Worm (Caenorhabditis elegans) whole organism, L1 larva: Measurements from ENCODE around the gene fbxb-77.

Experiments used
- C16A3.4 ChIP-seq: fragments of 150-350 bp; optimal IDR thresholded peaks from 2 replicates; lab custom pipeline; 2014; ENCODE audit warnings: missing biosample characterization, missing genetic modification characterization
- C34B4.2 ChIP-seq: sonication (generic microtip); optimal IDR thresholded peaks from 2 replicates; lab custom pipeline; 2017; ENCODE audit warnings: mild to moderate bottlenecking, missing genetic modification characterization, missing compliant biosample characterization
- F16B12.6 ChIP-seq: fragments of 150-350 bp; optimal IDR thresholded peaks from 2 replicates; lab custom pipeline; 2014; ENCODE audit warnings: missing biosample characterization, missing genetic modification characterization
- alr-1 ChIP-seq: fragments of 200-800 bp; sonication (Bioruptor generic); optimal IDR thresholded peaks from 2 replicates; lab custom pipeline; 2018; ENCODE audit warnings: borderline replicate concordance, mild to moderate bottlenecking, missing genetic modification characterization, missing compliant biosample characterization
- aly-2 ChIP-seq: fragments of 150-350 bp; optimal IDR thresholded peaks from 2 replicates; lab custom pipeline; 2014; ENCODE audit warnings: missing biosample characterization, missing genetic modification characterization
- blmp-1 ChIP-seq: fragments of 150-350 bp; optimal IDR thresholded peaks from 2 replicates; lab custom pipeline; 2014; ENCODE audit warnings: missing biosample characterization, missing genetic modification characterization
- ceh-8 ChIP-seq: fragments of 200-800 bp; sonication (Bioruptor generic); optimal IDR thresholded peaks from 2 replicates; lab custom pipeline; 2018; ENCODE audit warnings: mild to moderate bottlenecking, missing genetic modification characterization, moderate library complexity, missing compliant biosample characterization
- ceh-82 ChIP-seq, 3 experiments: fragments of 150-350 bp in 1 of 3; sonication (generic microtip) in 2 of 3; optimal IDR thresholded peaks; 2 replicates each; lab custom pipeline; 2014 to 2017; ENCODE audit warnings: missing biosample characterization in 3 of 3, missing genetic modification characterization in 3 of 3
- ceh-88 ChIP-seq: fragments of 200-800 bp; sonication (Bioruptor generic); IDR thresholded peaks from 2 replicates; pipeline ENCODE4 v1.3.6; 2022; ENCODE audit warnings: missing genetic modification characterization, missing compliant biosample characterization
- ces-1 ChIP-seq: fragments of 150-350 bp; optimal IDR thresholded peaks from 2 replicates; lab custom pipeline; 2014; ENCODE audit warnings: missing biosample characterization, missing genetic modification reagents, missing genetic modification characterization
- dpl-1 ChIP-seq, 3 experiments: fragments of 150-350 bp in 2 of 3; sonication (generic microtip) in 1 of 3; optimal IDR thresholded peaks; 2 replicates each; lab custom pipeline; 2014 to 2017; ENCODE audit warnings: missing biosample characterization in 3 of 3, missing genetic modification characterization in 3 of 3, missing genetic modification reagents in 3 of 3
- dsc-1 ChIP-seq: sonication (generic microtip); optimal IDR thresholded peaks from 2 replicates; lab custom pipeline; 2016; ENCODE audit warnings: mild to moderate bottlenecking, missing genetic modification characterization, missing compliant biosample characterization
- efl-1 ChIP-seq, 4 experiments: fragments of 150-350 bp; optimal IDR thresholded peaks in 3 of 4; peaks in 1 of 4; 1 replicate in 1 of 4; 2 replicates in 3 of 4; lab custom pipeline; 2014; ENCODE audit warnings: missing biosample characterization in 2 of 4, missing genetic modification characterization in 2 of 4, missing genetic modification reagents in 2 of 4
- efl-3 ChIP-seq: fragments of 200-800 bp; sonication (Bioruptor generic); optimal IDR thresholded peaks from 2 replicates; lab custom pipeline; 2018; ENCODE audit warnings: mild to moderate bottlenecking, missing genetic modification characterization, missing compliant biosample characterization
- egl-13 ChIP-seq: sonication (generic microtip); optimal IDR thresholded peaks from 2 replicates; lab custom pipeline; 2016; ENCODE audit warnings: missing genotype, missing genetic modification reagents, missing genetic modification characterization, missing compliant biosample characterization
- elt-3 ChIP-seq, 6 experiments: fragments of 150-350 bp in 1 of 6; sonication (generic microtip); optimal IDR thresholded peaks; 2 replicates each; lab custom pipeline; 2017 to 2018; ENCODE audit warnings: missing biosample characterization in 6 of 6, missing genetic modification characterization in 6 of 6, inconsistent platforms in 1 of 6
- ets-5 ChIP-seq: fragments of 200-800 bp; sonication (Bioruptor generic); IDR thresholded peaks from 2 replicates; pipeline ENCODE4 v1.3.6; 2022; ENCODE audit warnings: missing genetic modification characterization, missing compliant biosample characterization
- fkh-10 ChIP-seq: sonication (generic microtip); optimal IDR thresholded peaks from 2 replicates; lab custom pipeline; 2017; ENCODE audit warnings: missing biosample characterization, missing genetic modification reagents, missing genetic modification characterization
- fkh-4 ChIP-seq: sonication (generic microtip); optimal IDR thresholded peaks from 2 replicates; lab custom pipeline; 2016; ENCODE audit warnings: missing compliant biosample characterization, missing genetic modification characterization, borderline replicate concordance
- grh-1 ChIP-seq: fragments of 200-800 bp; sonication (Bioruptor generic); IDR thresholded peaks from 2 replicates; pipeline ENCODE4 v1.3.6; 2022; ENCODE audit warnings: missing genetic modification reagents, missing genetic modification characterization, missing compliant biosample characterization
- hpl-2 ChIP-seq: fragments of 150-350 bp; optimal IDR thresholded peaks from 2 replicates; lab custom pipeline; 2014; ENCODE audit warnings: missing biosample characterization, missing genetic modification reagents, missing genetic modification characterization
- lin-15B ChIP-seq: fragments of 150-350 bp; sonication (generic microtip); optimal IDR thresholded peaks from 3 replicates; lab custom pipeline; 2014; ENCODE audit warnings: missing biosample characterization, missing genetic modification characterization
- lin-35 ChIP-seq, 2 experiments: fragments of 150-350 bp; optimal IDR thresholded peaks; 2 replicates each; lab custom pipeline; 2014; ENCODE audit warnings: missing biosample characterization in 2 of 2, missing genetic modification characterization in 2 of 2, missing genetic modification reagents in 2 of 2
- lsy-2 ChIP-seq, 2 experiments: fragments of 150-350 bp; optimal IDR thresholded peaks; 2 replicates each; lab custom pipeline; 2014; ENCODE audit warnings: missing biosample characterization in 2 of 2, missing genetic modification characterization in 2 of 2
- mab-9 ChIP-seq: fragments of 200-800 bp; sonication (Bioruptor generic); IDR thresholded peaks from 2 replicates; pipeline ENCODE4 v1.3.6; 2022; ENCODE audit warnings: missing genetic modification reagents, missing genetic modification characterization, missing compliant biosample characterization
- mef-2 ChIP-seq: fragments of 150-350 bp; optimal IDR thresholded peaks from 2 replicates; lab custom pipeline; 2014; ENCODE audit warnings: missing biosample characterization, missing genetic modification characterization
- nhr-12 ChIP-seq: sonication (generic microtip); optimal IDR thresholded peaks from 2 replicates; lab custom pipeline; 2017; ENCODE audit warnings: missing biosample characterization, missing genetic modification characterization
- nhr-47 ChIP-seq: sonication (generic microtip); optimal IDR thresholded peaks from 2 replicates; lab custom pipeline; 2016; ENCODE audit warnings: mild to moderate bottlenecking, missing genetic modification characterization, moderate library complexity, missing compliant biosample characterization
- nhr-71 ChIP-seq: sonication (generic microtip); optimal IDR thresholded peaks from 2 replicates; lab custom pipeline; 2016; ENCODE audit warnings: mild to moderate bottlenecking, missing genetic modification characterization, moderate library complexity, missing compliant biosample characterization
- nhr-76 ChIP-seq: sonication (generic microtip); optimal IDR thresholded peaks from 2 replicates; lab custom pipeline; 2017; ENCODE audit warnings: missing biosample characterization, missing genetic modification characterization
- nhr-85 ChIP-seq: sonication (generic microtip); peaks from one replicate; lab custom pipeline; 2016; ENCODE audit warnings: missing genetic modification characterization, inconsistent platforms, missing compliant biosample characterization
- nhr-90 ChIP-seq: sonication (generic microtip); optimal IDR thresholded peaks from 2 replicates; lab custom pipeline; 2016; ENCODE audit warnings: mild to moderate bottlenecking, missing genetic modification characterization, missing compliant biosample characterization; ENCODE audit not compliant: poor library complexity
- pag-3 ChIP-seq: sonication (generic microtip); optimal IDR thresholded peaks from 2 replicates; lab custom pipeline; 2017; ENCODE audit warnings: missing genetic modification characterization, mild to moderate bottlenecking, missing compliant biosample characterization, antibody characterized with exemption, borderline replicate concordance; ENCODE audit not compliant: insufficient read depth
- pax-3 ChIP-seq: fragments of 200-800 bp; sonication (Bioruptor generic); optimal IDR thresholded peaks from 2 replicates; lab custom pipeline; 2018; ENCODE audit warnings: mild to moderate bottlenecking, missing genetic modification characterization, moderate library complexity, missing compliant biosample characterization
- pqm-1 ChIP-seq: sonication (generic microtip); optimal IDR thresholded peaks from 3 replicates; lab custom pipeline; 2017; ENCODE audit warnings: missing biosample characterization, missing genetic modification characterization
- snpc-4 ChIP-seq: fragments of 150-350 bp; optimal IDR thresholded peaks from 2 replicates; lab custom pipeline; 2014; ENCODE audit warnings: missing biosample characterization, missing genetic modification characterization
- sox-4 ChIP-seq: sonication (generic microtip); optimal IDR thresholded peaks from 2 replicates; lab custom pipeline; 2016; ENCODE audit warnings: missing genetic modification characterization, missing compliant biosample characterization
- sptf-1 ChIP-seq: fragments of 150-350 bp; optimal IDR thresholded peaks from 2 replicates; lab custom pipeline; 2014; ENCODE audit warnings: missing biosample characterization, missing genetic modification characterization
- sup-37 ChIP-seq: fragments of 200-800 bp; sonication (Bioruptor generic); optimal IDR thresholded peaks from 2 replicates; lab custom pipeline; 2018; ENCODE audit warnings: mild to moderate bottlenecking, missing genetic modification characterization, missing compliant biosample characterization
- vab-15 ChIP-seq: sonication (generic microtip); optimal IDR thresholded peaks from 2 replicates; lab custom pipeline; 2017; ENCODE audit warnings: missing genotype, mild to moderate bottlenecking, missing genetic modification characterization, missing compliant biosample characterization
- xbp-1 ChIP-seq: sonication (generic microtip); optimal IDR thresholded peaks from 2 replicates; lab custom pipeline; 2016; ENCODE audit warnings: missing genetic modification characterization, missing compliant biosample characterization
- ztf-11 ChIP-seq, 2 experiments: sonication (generic microtip); optimal IDR thresholded peaks; 2 replicates each; lab custom pipeline; 2016 to 2017; ENCODE audit warnings: missing genetic modification characterization in 2 of 2, missing biosample characterization in 1 of 2, missing compliant biosample characterization in 1 of 2
- ztf-4 ChIP-seq: fragments of 150-350 bp; optimal IDR thresholded peaks from 2 replicates; lab custom pipeline; 2014; ENCODE audit warnings: missing biosample characterization, missing genetic modification characterization

fbxb-77 gene

ce11 chrIV:4749728-4750278, 6.2 kb downstream of the fbxb-77 start, which contains the start of the genes rpl-20 and Y17G9B.5 (continued):
- TF ChIP-seq fkh-10 (GFP tag; lab: Kevin White, UChicago) (peak; percentile 99), xbp-1 (tag; lab: Kevin White, UChicago) (peak; percentile 100), efl-3 (GFP tag; lab: Kevin White, UChicago) (peak; percentile 98), egl-13 (tag; lab: Kevin White, UChicago) (peak; percentile 100), hpl-2 (peak; percentile 97), C16A3.4 (tag; lab: Kevin White, UChicago) (peak; percentile 100), nhr-12 (tag; lab: Kevin White, UChicago) (peak; percentile 78), ceh-8 (GFP tag; lab: Kevin White, UChicago) (peak; percentile 100), nhr-90 (tag; lab: Kevin White, UChicago) (peak; percentile 100), nhr-47 (peak; percentile 100), ceh-82 (tag; optimal IDR thresholded peaks at IDR 0.05; lab: Kevin White, UChicago) (peak; percentile 100), pag-3 (tag; lab: Kevin White, UChicago) (peak; percentile 85), dpl-1 (GFP tag; optimal IDR thresholded peaks at IDR 0.05; lab: Kevin White, UChicago) (peak; percentile 94 to 96 (median 96)), ceh-88 (GFP tag; lab: Robert Waterston, UW) (peak; percentile 100), blmp-1 (tag; lab: Kevin White, UChicago) (peak; percentile 94), C34B4.2 (tag; lab: Kevin White, UChicago) (peak; percentile 98), lsy-2 (tag; optimal IDR thresholded peaks at IDR 0.05; lab: Kevin White, UChicago) (peak; percentile 100), mef-2 (peak; percentile 97), ets-5 (GFP tag; lab: Robert Waterston, UW) (peak; percentile 100), pqm-1 (tag; lab: Kevin White, UChicago) (peak; percentile 88), ztf-11 (tag; optimal IDR thresholded peaks at IDR 0.05; lab: Kevin White, UChicago) (peak; percentile 92 to 100), elt-3 (tag; optimal IDR thresholded peaks at IDR 0.05; lab: Kevin White, UChicago) (peak; percentile 85 to 100 (median 100)), snpc-4 (peak; percentile 95), nhr-76 (tag; lab: Kevin White, UChicago) (peak; percentile 81), nhr-71 (tag; lab: Kevin White, UChicago) (peak; percentile 100), ces-1 (GFP tag; lab: Kevin White, UChicago) (peak; percentile 81), sptf-1 (tag; lab: Kevin White, UChicago) (no peak), nhr-85 (peak; percentile 100), fkh-4 (tag; lab: Kevin White, UChicago) (peak; percentile 95), lin-35 (GFP tag; optimal IDR thresholded peaks at IDR 0.05; lab: Kevin White, UChicago) (peak; percentile 95 to 97), grh-1 (GFP tag; lab: Robert Waterston, UW) (peak; percentile 100), sox-4 (peak; percentile 98), F16B12.6 (tag; lab: Kevin White, UChicago) (peak; percentile 81), lin-15B (peak; percentile 100), vab-15 (tag; lab: Kevin White, UChicago) (peak; percentile 97), aly-2 (tag; lab: Kevin White, UChicago) (peak; percentile 100), sup-37 (peak; percentile 100), efl-1 (optimal IDR thresholded peaks at IDR 0.05; lab: Kevin White, UChicago) (peak; percentile 97 to 98), efl-1 (GFP tag; optimal IDR thresholded peaks at IDR 0.05 in 1 of 2; lab: Kevin White, UChicago) (peak; percentile 91 to 99), alr-1 (tag; lab: Kevin White, UChicago) (no peak), pax-3 (tag; lab: Kevin White, UChicago) (peak; percentile 100)

ce11 chrIV:4749155-4749554, 6.8 kb downstream of the fbxb-77 start:
- TF ChIP-seq dsc-1 (tag; lab: Kevin White, UChicago) (no peak), ztf-11 (tag; optimal IDR thresholded peaks at IDR 0.05; lab: Kevin White, UChicago) (no peak), ztf-4 (tag; lab: Kevin White, UChicago) (no peak), pag-3 (tag; lab: Kevin White, UChicago) (no peak), C34B4.2 (tag; lab: Kevin White, UChicago) (peak; percentile 19), mab-9 (GFP tag; lab: Robert Waterston, UW) (0 out of 2 replicates have a peak, but pooled peaks have one; percentile 35)
